Worm (Caenorhabditis elegans) whole organism, young adult: ENCODE results near the gene acs-4.

ENCODE experiments used
- B0035.1 ChIP-seq: sonication (generic microtip); optimal IDR thresholded peaks from 2 replicates; lab custom pipeline; 2016; ENCODE audit warnings: missing genetic modification characterization, mild to moderate bottlenecking, missing compliant biosample characterization, missing genotype, missing genetic modification reagents
- C17E4.6 ChIP-seq: fragments of 200-800 bp; sonication (Bioruptor generic); IDR thresholded peaks from 2 replicates; pipeline ENCODE4 v1.3.6; 2022; ENCODE audit warnings: missing genetic modification reagents, missing genetic modification characterization, missing compliant biosample characterization
- F10E7.11 ChIP-seq: sonication (generic microtip); optimal IDR thresholded peaks from 2 replicates; lab custom pipeline; 2017; ENCODE audit warnings: mild to moderate bottlenecking, missing genetic modification characterization, moderate library complexity, missing compliant biosample characterization
- F37B4.10 ChIP-seq: fragments of 200-800 bp; sonication (Bioruptor generic); IDR thresholded peaks from 2 replicates; pipeline ENCODE4 v1.3.6; 2022; ENCODE audit warnings: missing genetic modification characterization, missing compliant biosample characterization
- F49E8.2 ChIP-seq: sonication (generic microtip); optimal IDR thresholded peaks from 3 replicates; lab custom pipeline; 2017; ENCODE audit warnings: missing genetic modification characterization, mild to moderate bottlenecking, missing compliant biosample characterization, antibody characterized with exemption, moderate library complexity; ENCODE audit not compliant: insufficient read depth
- K11D2.4 ChIP-seq: fragments of 200-800 bp; sonication (Bioruptor generic); IDR thresholded peaks from 2 replicates; pipeline ENCODE4 v1.3.6; 2022; ENCODE audit warnings: missing genetic modification reagents, missing genetic modification characterization, missing compliant biosample characterization
- T07F8.4 ChIP-seq: sonication (generic microtip); optimal IDR thresholded peaks from 2 replicates; lab custom pipeline; 2016; ENCODE audit warnings: mild to moderate bottlenecking, missing genetic modification characterization, moderate library complexity, missing compliant biosample characterization
- Y53G8AR.9 ChIP-seq: fragments of 200-800 bp; sonication (Bioruptor generic); conservative IDR thresholded peaks from 2 replicates; pipeline ENCODE4 v1.3.6; 2022; ENCODE audit warnings: missing genetic modification reagents, missing genetic modification characterization, missing compliant biosample characterization
- akir-1 ChIP-seq: fragments of 200-800 bp; sonication (Bioruptor generic); optimal IDR thresholded peaks from 2 replicates; lab custom pipeline; 2018; ENCODE audit warnings: mild to moderate bottlenecking, missing genetic modification characterization, moderate library complexity, missing compliant biosample characterization
- aptf-2 ChIP-seq: fragments of 200-800 bp; sonication (Bioruptor generic); conservative IDR thresholded peaks from 2 replicates; pipeline ENCODE4 v1.3.6; 2022; ENCODE audit warnings: missing genetic modification reagents, missing genetic modification characterization, missing compliant biosample characterization
- attf-3 ChIP-seq: fragments of 200-800 bp; sonication (Bioruptor generic); conservative IDR thresholded peaks from 2 replicates; pipeline ENCODE4 v1.3.6; 2022; ENCODE audit warnings: missing genetic modification reagents, missing genetic modification characterization, missing compliant biosample characterization
- bed-2 ChIP-seq: fragments of 200-800 bp; sonication (Bioruptor generic); IDR thresholded peaks from 2 replicates; pipeline ENCODE4 v1.3.6; 2022; ENCODE audit warnings: missing genetic modification reagents, missing genetic modification characterization, missing compliant biosample characterization
- cebp-2 ChIP-seq: fragments of 200-800 bp; sonication (Bioruptor generic); IDR thresholded peaks from 2 replicates; pipeline ENCODE4 v1.3.6; 2022; ENCODE audit warnings: missing genetic modification characterization, missing compliant biosample characterization
- ceh-27 ChIP-seq: fragments of 200-800 bp; sonication (Bioruptor generic); optimal IDR thresholded peaks from 2 replicates; lab custom pipeline; 2018; ENCODE audit warnings: mild to moderate bottlenecking, missing genetic modification characterization, moderate library complexity, missing compliant biosample characterization
- dpff-1 ChIP-seq: sonication (generic microtip); optimal IDR thresholded peaks from 2 replicates; lab custom pipeline; 2017; ENCODE audit warnings: mild to moderate bottlenecking, missing genetic modification characterization, missing compliant biosample characterization
- efl-1 ChIP-seq: fragments of 150-350 bp; optimal IDR thresholded peaks from 2 replicates; lab custom pipeline; 2014; ENCODE audit warnings: missing biosample characterization, missing genetic modification reagents, missing genetic modification characterization
- ets-4 ChIP-seq: fragments of 200-800 bp; sonication (Bioruptor generic); optimal IDR thresholded peaks from 2 replicates; lab custom pipeline; 2018; ENCODE audit warnings: mild to moderate bottlenecking, missing genetic modification characterization, missing compliant biosample characterization
- fkh-3 ChIP-seq: sonication (generic microtip); optimal IDR thresholded peaks from 2 replicates; lab custom pipeline; 2016; ENCODE audit warnings: mild to moderate bottlenecking, missing genetic modification characterization, missing compliant biosample characterization
- gei-17 ChIP-seq: fragments of 200-800 bp; sonication (Bioruptor generic); optimal IDR thresholded peaks from 2 replicates; lab custom pipeline; 2018; ENCODE audit warnings: mild to moderate bottlenecking, missing genetic modification characterization, missing compliant biosample characterization
- hlh-26 ChIP-seq: fragments of 200-800 bp; sonication (Bioruptor generic); conservative IDR thresholded peaks from 2 replicates; pipeline ENCODE4 v1.3.6; 2022; ENCODE audit warnings: missing genetic modification reagents, missing genetic modification characterization, missing compliant biosample characterization
- hmg-20 ChIP-seq: fragments of 200-800 bp; sonication (Bioruptor generic); IDR thresholded peaks from 2 replicates; pipeline ENCODE4 v1.3.6; 2022; ENCODE audit warnings: missing genetic modification reagents, missing genetic modification characterization, missing compliant biosample characterization
- hrde-1 ChIP-seq: sonication (generic microtip); optimal IDR thresholded peaks from 2 replicates; lab custom pipeline; 2016; ENCODE audit warnings: missing genetic modification characterization, mild to moderate bottlenecking, missing compliant biosample characterization, moderate library complexity, missing genotype, missing genetic modification reagents, borderline replicate concordance
- let-607 ChIP-seq, 2 experiments: fragments of 200-800 bp in 1 of 2; sonication (Bioruptor generic) in 1 of 2; sonication (generic microtip) in 1 of 2; optimal IDR thresholded peaks; 2 replicates each; lab custom pipeline; 2016 to 2018; ENCODE audit warnings: mild to moderate bottlenecking in 2 of 2, missing compliant biosample characterization in 2 of 2, missing genetic modification characterization in 2 of 2, moderate library complexity in 2 of 2, missing genotype in 1 of 2
- lin-35 ChIP-seq, 3 experiments: fragments of 150-350 bp in 2 of 3; sonication (generic microtip) in 1 of 3; optimal IDR thresholded peaks; 2 replicates each; lab custom pipeline; 2014 to 2018; ENCODE audit warnings: missing biosample characterization in 3 of 3, missing genetic modification characterization in 3 of 3, missing genetic modification reagents in 3 of 3
- madf-8 ChIP-seq: fragments of 200-800 bp; sonication (Bioruptor generic); conservative IDR thresholded peaks from 2 replicates; pipeline ENCODE4 v1.3.6; 2022; ENCODE audit warnings: missing genetic modification reagents, missing genetic modification characterization, missing compliant biosample characterization
- mcd-1 ChIP-seq: fragments of 200-800 bp; sonication (Bioruptor generic); IDR thresholded peaks from 2 replicates; pipeline ENCODE4 v1.3.6; 2022; ENCODE audit warnings: missing genetic modification reagents, missing genetic modification characterization, missing compliant biosample characterization
- mxl-1 ChIP-seq: sonication (generic microtip); optimal IDR thresholded peaks from 2 replicates; lab custom pipeline; 2016; ENCODE audit warnings: missing genetic modification characterization, missing compliant biosample characterization
- nfya-2 ChIP-seq: fragments of 200-800 bp; sonication (Bioruptor generic); IDR thresholded peaks from 2 replicates; pipeline ENCODE4 v1.3.6; 2022; ENCODE audit warnings: missing genetic modification reagents, missing genetic modification characterization, missing compliant biosample characterization
- nfyb-1 ChIP-seq: fragments of 200-800 bp; sonication (Bioruptor generic); IDR thresholded peaks from 2 replicates; pipeline ENCODE4 v1.3.6; 2022; ENCODE audit warnings: missing genetic modification reagents, missing genetic modification characterization, missing compliant biosample characterization
- nhr-179 ChIP-seq: sonication (generic microtip); optimal IDR thresholded peaks from 2 replicates; lab custom pipeline; 2016; ENCODE audit warnings: mild to moderate bottlenecking, missing genetic modification characterization, missing compliant biosample characterization
- nhr-80 ChIP-seq: sonication (generic microtip); optimal IDR thresholded peaks from 2 replicates; lab custom pipeline; 2016; ENCODE audit warnings: missing genetic modification characterization, missing compliant biosample characterization
- nhr-90 ChIP-seq: sonication (generic microtip); optimal IDR thresholded peaks from 2 replicates; lab custom pipeline; 2016; ENCODE audit warnings: missing genotype, mild to moderate bottlenecking, missing genetic modification characterization, missing compliant biosample characterization
- pbrm-1 ChIP-seq: fragments of 200-800 bp; sonication (Bioruptor generic); IDR thresholded peaks from 2 replicates; pipeline ENCODE4 v1.3.6; 2022; ENCODE audit warnings: missing genetic modification reagents, missing genetic modification characterization, missing compliant biosample characterization
- pha-4 ChIP-seq: fragments of 150-350 bp; sonication (generic microtip); optimal IDR thresholded peaks from 2 replicates; lab custom pipeline; 2014; ENCODE audit warnings: missing biosample characterization, missing genetic modification reagents, missing genetic modification characterization
- rec-8 ChIP-seq, 2 experiments: sonication (generic microtip); optimal IDR thresholded peaks; 2 replicates each; lab custom pipeline; 2016; ENCODE audit warnings: mild to moderate bottlenecking in 2 of 2, missing genetic modification characterization in 2 of 2, missing genetic modification reagents in 2 of 2, missing genotype in 2 of 2, missing biosample characterization in 1 of 2, missing compliant biosample characterization in 1 of 2, moderate library complexity in 1 of 2
- sdz-38 ChIP-seq: sonication (generic microtip); optimal IDR thresholded peaks from 2 replicates; lab custom pipeline; 2016; ENCODE audit warnings: missing genotype, missing genetic modification characterization, missing compliant biosample characterization
- sea-2 ChIP-seq: fragments of 200-800 bp; sonication (Bioruptor generic); IDR thresholded peaks from 2 replicates; pipeline ENCODE4 v1.3.6; 2022; ENCODE audit warnings: missing genetic modification characterization, missing compliant biosample characterization
- snpc-1.3 ChIP-seq: sonication (generic microtip); optimal IDR thresholded peaks from 2 replicates; lab custom pipeline; 2017; ENCODE audit warnings: missing genetic modification characterization, mild to moderate bottlenecking, missing compliant biosample characterization, antibody characterized with exemption, moderate library complexity, missing genotype, missing genetic modification reagents; ENCODE audit not compliant: insufficient read depth
- tbp1 ChIP-seq: fragments of 200-800 bp; sonication (Bioruptor generic); optimal IDR thresholded peaks from 2 replicates; lab custom pipeline; 2018; ENCODE audit warnings: mild to moderate bottlenecking, missing genetic modification characterization, missing compliant biosample characterization
- tbx-9 ChIP-seq: sonication (generic microtip); optimal IDR thresholded peaks from 2 replicates; lab custom pipeline; 2016; ENCODE audit warnings: borderline replicate concordance, missing genetic modification characterization, inconsistent platforms, missing compliant biosample characterization
- unc-130 ChIP-seq: sonication (generic microtip); optimal IDR thresholded peaks from 2 replicates; lab custom pipeline; 2016; ENCODE audit warnings: missing genetic modification reagents, missing genetic modification characterization, missing compliant biosample characterization
- zfh-2 ChIP-seq: fragments of 200-800 bp; sonication (Bioruptor generic); conservative IDR thresholded peaks from 2 replicates; pipeline ENCODE4 v1.3.6; 2022; ENCODE audit warnings: missing genetic modification reagents, missing genetic modification characterization, missing compliant biosample characterization
- zim-3 ChIP-seq: sonication (generic microtip); optimal IDR thresholded peaks from 2 replicates; lab custom pipeline; 2017; ENCODE audit warnings: mild to moderate bottlenecking, missing genetic modification characterization, moderate library complexity, missing compliant biosample characterization
- ztf-18 ChIP-seq: sonication (generic microtip); optimal IDR thresholded peaks from 2 replicates; lab custom pipeline; 2016; ENCODE audit warnings: missing genotype, mild to moderate bottlenecking, missing genetic modification characterization, missing compliant biosample characterization
- ztf-22 ChIP-seq: fragments of 200-800 bp; sonication (Bioruptor generic); optimal IDR thresholded peaks from 2 replicates; lab custom pipeline; 2018; ENCODE audit warnings: mild to moderate bottlenecking, missing genetic modification characterization, moderate library complexity, missing compliant biosample characterization
- ztf-28 ChIP-seq: fragments of 200-800 bp; sonication (Bioruptor generic); IDR thresholded peaks from 2 replicates; pipeline ENCODE4 v1.3.6; 2022; ENCODE audit warnings: missing genetic modification reagents, missing genetic modification characterization, missing compliant biosample characterization
- ztf-6 ChIP-seq: fragments of 200-800 bp; sonication (Bioruptor generic); IDR thresholded peaks from 2 replicates; pipeline ENCODE4 v1.3.6; 2022; ENCODE audit warnings: missing genetic modification reagents, missing genetic modification characterization, missing compliant biosample characterization

Gene acs-4

DNA sequence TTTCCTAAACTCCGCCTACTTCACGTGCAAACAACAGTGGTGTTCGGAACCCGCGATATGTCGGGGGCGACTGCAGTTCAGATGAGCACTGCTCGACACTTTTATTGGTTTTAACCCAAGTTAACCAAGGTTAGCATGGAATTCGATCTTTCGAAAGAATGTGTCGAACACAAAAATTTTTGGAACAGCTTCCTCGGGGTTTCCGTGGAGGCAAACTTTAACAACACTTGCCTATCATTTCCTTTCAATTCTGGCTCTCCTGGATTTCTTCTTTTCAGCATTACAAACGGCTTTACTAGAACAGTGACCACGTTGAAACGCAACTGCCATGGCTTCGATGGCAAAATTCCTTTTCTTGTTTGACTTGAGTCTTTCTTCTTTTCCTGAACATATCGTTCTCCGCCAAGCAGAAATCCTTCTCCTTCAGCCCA, 26.3 kb upstream of the acs-4 start (continued):
- no peak for TF ChIP-seq F10E7.11
- TF ChIP-seq pha-4 (tag; lab: Kevin White, UChicago) = no peak
- 0 out of 2 replicates have a peak, but pooled peaks have one; percentile 31 for TF ChIP-seq hmg-20 (GFP tag; lab: Robert Waterston, UW)
- peak; percentile 17 for TF ChIP-seq ceh-27 (GFP tag; lab: Kevin White, UChicago)
- TF ChIP-seq nfyb-1 (GFP tag; lab: Robert Waterston, UW) = peak; percentile 90
- TF ChIP-seq Y53G8AR.9 (GFP tag; lab: Robert Waterston, UW) = peak; percentile 73
- TF ChIP-seq tbp1 = peak; percentile 82
- TF ChIP-seq bed-2 (GFP tag; lab: Robert Waterston, UW) = no peak
- TF ChIP-seq ztf-18 (tag; lab: Kevin White, UChicago) = peak; percentile 59
- no peak for TF ChIP-seq F37B4.10 (GFP tag; lab: Robert Waterston, UW)
- TF ChIP-seq pbrm-1 (GFP tag; lab: Robert Waterston, UW) = peak; percentile 98
- TF ChIP-seq cebp-2 = no peak
- no peak for TF ChIP-seq efl-1 (GFP tag; lab: Kevin White, UChicago)
- peak; percentile 6 for TF ChIP-seq mxl-1 (tag; lab: Kevin White, UChicago)
- TF ChIP-seq zim-3 = no peak
- TF ChIP-seq B0035.1 = no peak
- TF ChIP-seq akir-1 (GFP tag; lab: Kevin White, UChicago) = no peak
- no peak for TF ChIP-seq sdz-38 (tag; lab: Kevin White, UChicago)
- TF ChIP-seq madf-8 (GFP tag; lab: Robert Waterston, UW) = 0 out of 2 replicates have a peak, but pooled peaks have one; percentile 16
- TF ChIP-seq T07F8.4 (tag; lab: Kevin White, UChicago) = no peak
- TF ChIP-seq C17E4.6 (GFP tag; lab: Robert Waterston, UW) = peak; percentile 51; the same call in 1 of the 2 replicates
- TF ChIP-seq aptf-2 (GFP tag; lab: Robert Waterston, UW) = peak; percentile 29; the same call in 1 of the 2 replicates
- peak; percentile 37 for TF ChIP-seq unc-130 (GFP tag; lab: Kevin White, UChicago)
- TF ChIP-seq F49E8.2 = peak; percentile 85
- TF ChIP-seq nfya-2 (GFP tag; lab: Robert Waterston, UW) = no peak
- no peak; the same call in 1 of the 2 replicates for TF ChIP-seq zfh-2
- TF ChIP-seq snpc-1.3 = peak; percentile 95
- TF ChIP-seq dpff-1 = peak; percentile 90
- TF ChIP-seq ets-4 (GFP tag; lab: Kevin White, UChicago) = peak; percentile 44
- TF ChIP-seq hrde-1 (tag; lab: Kevin White, UChicago) = peak; percentile 74
- no peak for TF ChIP-seq ztf-22 (GFP tag; lab: Kevin White, UChicago)
- TF ChIP-seq hlh-26 (GFP tag; lab: Robert Waterston, UW) = no peak
- TF ChIP-seq rec-8 (tag; optimal IDR thresholded peaks at IDR 0.05; lab: Kevin White, UChicago) = no peak
- peak; percentile 11 for TF ChIP-seq tbx-9 (tag; lab: Kevin White, UChicago)
- TF ChIP-seq nhr-80 (tag; lab: Kevin White, UChicago) = peak; percentile 63
- peak in 1 of 2 experiments; percentile 30 for TF ChIP-seq let-607 (tag; optimal IDR thresholded peaks at IDR 0.05; lab: Kevin White, UChicago)
- peak in 1 of 3 experiments; percentile 27 for TF ChIP-seq lin-35 (GFP tag; optimal IDR thresholded peaks at IDR 0.05; lab: Kevin White, UChicago)
- peak; percentile 65 for TF ChIP-seq mcd-1 (GFP tag; lab: Robert Waterston, UW)
- no peak for TF ChIP-seq ztf-6 (GFP tag; lab: Robert Waterston, UW)
- TF ChIP-seq nhr-90 = no peak
- peak; percentile 92 for TF ChIP-seq fkh-3 (tag; lab: Kevin White, UChicago)
- TF ChIP-seq ztf-28 (GFP tag; lab: Robert Waterston, UW) = no peak
- TF ChIP-seq attf-3 (GFP tag; lab: Robert Waterston, UW) = peak; percentile 61; the same call in 1 of the 2 replicates
- TF ChIP-seq nhr-179 = no peak
- no peak for TF ChIP-seq sea-2
- TF ChIP-seq gei-17 (GFP tag; lab: Kevin White, UChicago) = peak; percentile 49
- no peak for TF ChIP-seq K11D2.4 (GFP tag; lab: Robert Waterston, UW)
